Fruit fly (Drosophila melanogaster) whole organism, embryonic: ENCODE measurements around the gene CG6236.

ENCODE experiments used
- Adf1 ChIP-seq: fragments of 200-800 bp; sonication (Bioruptor generic); IDR thresholded peaks from 2 replicates; pipeline ENCODE4 v1.3.6; 2022; ENCODE audit warnings: missing biosample characterization, missing genetic modification characterization
- Awh ChIP-seq: fragments of 200-800 bp; sonication (Bioruptor generic); IDR thresholded peaks from 2 replicates; pipeline ENCODE4, ENCODE4 v1.3.6; 2022; ENCODE audit warnings: missing biosample characterization, missing genetic modification characterization
- CG10462 ChIP-seq: fragments of 200-800 bp; sonication (Bioruptor generic); optimal IDR thresholded peaks from 2 replicates; lab custom pipeline; 2016; ENCODE audit warnings: missing biosample characterization, missing genetic modification characterization
- CG11695 ChIP-seq: fragments of 200-800 bp; sonication (Bioruptor generic); IDR thresholded peaks from 3 replicates; pipeline ENCODE4 v1.3.6; 2022; ENCODE audit warnings: missing biosample characterization, missing genetic modification characterization
- CG12659 ChIP-seq: fragments of 200-800 bp; sonication (Bioruptor generic); optimal IDR thresholded peaks from 3 replicates; lab custom pipeline; 2017; ENCODE audit warnings: mild to moderate bottlenecking, missing biosample characterization, missing genetic modification reagents, missing genetic modification characterization
- CG12744 ChIP-seq: fragments of 200-800 bp; sonication (Bioruptor generic); optimal IDR thresholded peaks from 2 replicates; lab custom pipeline; 2016; ENCODE audit warnings: missing biosample characterization, missing genetic modification characterization
- CG13424 ChIP-seq: fragments of 200-800 bp; sonication (Bioruptor generic); optimal IDR thresholded peaks from 2 replicates; lab custom pipeline; 2019; ENCODE audit warnings: missing biosample characterization, mild to moderate bottlenecking, missing genetic modification characterization, moderate library complexity
- CG13775 ChIP-seq: fragments of 200-800 bp; sonication (Bioruptor generic); optimal IDR thresholded peaks from 3 replicates; lab custom pipeline; 2017; ENCODE audit warnings: missing biosample characterization, mild to moderate bottlenecking, missing genetic modification characterization
- CG15479 ChIP-seq: fragments of 200-800 bp; sonication (Bioruptor generic); optimal IDR thresholded peaks from 3 replicates; lab custom pipeline; 2019; ENCODE audit warnings: missing biosample characterization, mild to moderate bottlenecking, missing genetic modification characterization, moderate library complexity
- CG15696 ChIP-seq: fragments of 200-800 bp; sonication (Bioruptor generic); optimal IDR thresholded peaks from 2 replicates; lab custom pipeline; 2019; ENCODE audit warnings: missing biosample characterization, mild to moderate bottlenecking, missing genetic modification characterization, moderate library complexity
- CG17912 ChIP-seq: fragments of 200-800 bp; sonication (Bioruptor generic); optimal IDR thresholded peaks from 2 replicates; lab custom pipeline; 2018; ENCODE audit warnings: missing biosample characterization, mild to moderate bottlenecking, missing genetic modification characterization
- CG18011 ChIP-seq: fragments of 200-800 bp; sonication (Bioruptor generic); optimal IDR thresholded peaks from 2 replicates; lab custom pipeline; 2017; ENCODE audit warnings: missing biosample characterization, missing genetic modification characterization, mild to moderate bottlenecking, moderate library complexity, missing genotype
- CG18619 ChIP-seq: fragments of 200-800 bp; sonication (Bioruptor generic); optimal IDR thresholded peaks from 3 replicates; lab custom pipeline; 2017; ENCODE audit warnings: missing biosample characterization, mild to moderate bottlenecking, missing genetic modification characterization
- CG31441 ChIP-seq: fragments of 200-800 bp; sonication (Bioruptor generic); IDR thresholded peaks from 2 replicates; pipeline ENCODE4 v1.3.6; 2022; ENCODE audit warnings: missing biosample characterization, missing genetic modification characterization
- CG32767 ChIP-seq: fragments of 200-800 bp; sonication (Bioruptor generic); IDR thresholded peaks from 2 replicates; pipeline ENCODE4 v1.3.6; 2022; ENCODE audit warnings: missing biosample characterization, missing genetic modification characterization
- CG3407 ChIP-seq: fragments of 200-800 bp; sonication (Bioruptor generic); optimal IDR thresholded peaks from 2 replicates; lab custom pipeline; 2018; ENCODE audit warnings: missing biosample characterization, mild to moderate bottlenecking, missing genetic modification characterization
- CG5953 ChIP-seq: fragments of 200-800 bp; sonication (Bioruptor generic); IDR thresholded peaks from 2 replicates; pipeline ENCODE4 v1.3.6; 2022; ENCODE audit warnings: missing biosample characterization, missing genetic modification characterization
- CG6683 ChIP-seq: fragments of 200-800 bp; sonication (Bioruptor generic); optimal IDR thresholded peaks from 2 replicates; lab custom pipeline; 2017; ENCODE audit warnings: missing biosample characterization, mild to moderate bottlenecking, missing genetic modification characterization, missing genetic modification reagents
- CG6813 ChIP-seq: fragments of 200-800 bp; sonication (Bioruptor generic); optimal IDR thresholded peaks from 2 replicates; lab custom pipeline; 2017; ENCODE audit warnings: missing biosample characterization, missing genetic modification characterization, mild to moderate bottlenecking, moderate library complexity, missing genetic modification reagents
- CG7839 ChIP-seq: fragments of 200-800 bp; sonication (Bioruptor generic); optimal IDR thresholded peaks from 3 replicates; lab custom pipeline; 2018; ENCODE audit warnings: missing biosample characterization, mild to moderate bottlenecking, missing genetic modification characterization, moderate library complexity
- CG7987 ChIP-seq: fragments of 200-800 bp; sonication (Bioruptor generic); optimal IDR thresholded peaks from 2 replicates; lab custom pipeline; 2018; ENCODE audit warnings: missing biosample characterization, mild to moderate bottlenecking, missing genetic modification characterization, moderate library complexity
- D19A ChIP-seq: fragments of 200-800 bp; optimal IDR thresholded peaks from 3 replicates; lab custom pipeline; 2019; ENCODE audit warnings: missing biosample characterization, mild to moderate bottlenecking, missing genetic modification characterization, moderate library complexity
- D19B ChIP-seq: fragments of 200-800 bp; sonication (Bioruptor generic); optimal IDR thresholded peaks from 2 replicates; lab custom pipeline; 2017; ENCODE audit warnings: missing biosample characterization, mild to moderate bottlenecking, missing genetic modification characterization
- Dip3 ChIP-seq: fragments of 200-800 bp; sonication (Bioruptor generic); optimal IDR thresholded peaks from 3 replicates; lab custom pipeline; 2016; ENCODE audit warnings: missing biosample characterization, missing genetic modification characterization
- Ets65A ChIP-seq: fragments of 200-800 bp; sonication (Bioruptor generic); peaks from one replicate; lab custom pipeline; 2016; ENCODE audit warnings: missing biosample characterization, missing genetic modification characterization
- Gug ChIP-seq: fragments of 200-800 bp; sonication (Bioruptor generic); IDR thresholded peaks from 4 replicates; pipeline ENCODE4 v1.3.6; 2022; ENCODE audit warnings: missing biosample characterization, missing genetic modification characterization
- HmgZ ChIP-seq: fragments of 200-800 bp; sonication (Bioruptor generic); optimal IDR thresholded peaks from 2 replicates; lab custom pipeline; 2018; ENCODE audit warnings: missing biosample characterization, mild to moderate bottlenecking, missing genetic modification characterization
- Hr3 ChIP-seq: fragments of 200-800 bp; sonication (Bioruptor generic); optimal IDR thresholded peaks from 3 replicates; lab custom pipeline; 2016; ENCODE audit warnings: missing biosample characterization, missing genetic modification characterization
- Meics ChIP-seq: fragments of 200-800 bp; sonication (Bioruptor generic); optimal IDR thresholded peaks from 2 replicates; lab custom pipeline; 2017; ENCODE audit warnings: missing biosample characterization, mild to moderate bottlenecking, missing genetic modification characterization
- Myb ChIP-seq: fragments of 200-800 bp; sonication (Bioruptor generic); optimal IDR thresholded peaks from 2 replicates; lab custom pipeline; 2016; ENCODE audit warnings: missing biosample characterization, missing genetic modification characterization
- Side ChIP-seq: fragments of 200-800 bp; sonication (Bioruptor generic); optimal IDR thresholded peaks from 2 replicates; lab custom pipeline; 2016; ENCODE audit warnings: missing biosample characterization, missing genetic modification characterization
- Sin3A ChIP-seq: fragments of >200 bp; optimal IDR thresholded peaks from 2 replicates; lab custom pipeline; 2018
- Xrp1 ChIP-seq: fragments of 200-800 bp; sonication (Bioruptor generic); IDR thresholded peaks from 2 replicates; pipeline ENCODE4 v1.3.6; 2022; ENCODE audit warnings: missing biosample characterization, missing genetic modification characterization
- al ChIP-seq: fragments of 200-800 bp; sonication (Bioruptor generic); IDR thresholded peaks from 2 replicates; pipeline ENCODE4 v1.3.6; 2022; ENCODE audit warnings: missing biosample characterization, missing genetic modification characterization
- ara ChIP-seq: fragments of 200-800 bp; sonication (Bioruptor generic); IDR thresholded peaks from 2 replicates; pipeline ENCODE4 v1.3.6; 2022; ENCODE audit warnings: missing biosample characterization, missing genetic modification characterization
- ase ChIP-seq: fragments of 200-800 bp; sonication (Bioruptor generic); IDR thresholded peaks from 3 replicates; pipeline ENCODE4 v1.3.6; 2022; ENCODE audit warnings: missing biosample characterization, missing genetic modification characterization
- cwo ChIP-seq: fragments of 200-800 bp; sonication (Bioruptor generic); optimal IDR thresholded peaks from 3 replicates; lab custom pipeline; 2017; ENCODE audit warnings: missing biosample characterization, missing genetic modification characterization, mild to moderate bottlenecking, moderate library complexity, missing genetic modification reagents
- ems ChIP-seq: fragments of 200-800 bp; sonication (Bioruptor generic); optimal IDR thresholded peaks from 3 replicates; lab custom pipeline; 2016; ENCODE audit warnings: missing biosample characterization, missing genetic modification characterization
- ind ChIP-seq: fragments of 200-800 bp; sonication (Bioruptor generic); optimal IDR thresholded peaks from 3 replicates; lab custom pipeline; 2016; ENCODE audit warnings: missing biosample characterization, missing genetic modification characterization
- insv ChIP-seq, 2 experiments: fragments of 200-800 bp; sonication (Bioruptor generic); optimal IDR thresholded peaks; 3 replicates each; lab custom pipeline; 2016 to 2018; ENCODE audit warnings: missing biosample characterization in 2 of 2, missing genetic modification characterization in 2 of 2
- kah ChIP-seq: fragments of 200-800 bp; sonication (Bioruptor generic); optimal IDR thresholded peaks from 2 replicates; lab custom pipeline; 2018; ENCODE audit warnings: missing biosample characterization, mild to moderate bottlenecking, missing genetic modification characterization
- klu ChIP-seq: fragments of 200-800 bp; sonication (Bioruptor generic); IDR thresholded peaks from 2 replicates; pipeline ENCODE4 v1.3.6; 2022; ENCODE audit warnings: missing biosample characterization, missing genetic modification characterization
- lmd ChIP-seq: fragments of 200-800 bp; sonication (Bioruptor generic); IDR thresholded peaks from 2 replicates; pipeline ENCODE4 v1.3.6; 2022; ENCODE audit warnings: missing biosample characterization, missing genetic modification characterization
- lola ChIP-seq, 3 experiments: fragments of >200 bp in 2 of 3; fragments of 200-800 bp in 1 of 3; sonication (Bioruptor generic) in 1 of 3; optimal IDR thresholded peaks; 2 replicates each; lab custom pipeline; 2017 to 2019; ENCODE audit warnings: missing biosample characterization in 3 of 3, missing genetic modification characterization in 3 of 3, mild to moderate bottlenecking in 1 of 3, moderate library complexity in 1 of 3
- mam ChIP-seq: fragments of 200-800 bp; sonication (Bioruptor generic); optimal IDR thresholded peaks from 3 replicates; lab custom pipeline; 2016; ENCODE audit warnings: missing biosample characterization, missing genetic modification characterization
- so ChIP-seq: fragments of 200-800 bp; sonication (Bioruptor generic); IDR thresholded peaks from 3 replicates; pipeline ENCODE4 v1.3.6; 2022; ENCODE audit warnings: missing biosample characterization, missing genetic modification characterization
- stwl ChIP-seq: fragments of 200-800 bp; sonication (Bioruptor generic); optimal IDR thresholded peaks from 3 replicates; lab custom pipeline; 2018; ENCODE audit warnings: missing biosample characterization, mild to moderate bottlenecking, missing genetic modification characterization, moderate library complexity
- trem ChIP-seq: fragments of 200-800 bp; optimal IDR thresholded peaks from 3 replicates; lab custom pipeline; 2019; ENCODE audit warnings: missing biosample characterization, mild to moderate bottlenecking, missing genetic modification characterization, moderate library complexity
- wdn ChIP-seq: fragments of 200-800 bp; sonication (Bioruptor generic); IDR thresholded peaks from 2 replicates; pipeline ENCODE4 v1.3.6; 2022; ENCODE audit warnings: missing biosample characterization, missing genetic modification characterization

The CG6236 gene

dm6 chr3R:15319912-15320746 lies 7.9 kb downstream of the CG6236 start, which contains the start of the genes CG6276 and CG44040 (continued):
- TF ChIP-seq klu (GFP tag; lab: Robert Waterston, UW) (0 out of 2 replicates have a peak, but pooled peaks have one; percentile 14), Side (GFP tag; lab: Kevin White, UChicago) (peak; percentile 6), wdn (GFP tag; lab: Robert Waterston, UW) (no peak), CG13424 (tag; lab: Kevin White, UChicago) (peak; percentile 55), CG7839 (tag; lab: Kevin White, UChicago) (peak; percentile 54), al (GFP tag; lab: Robert Waterston, UW) (peak; percentile 9; the same call in 1 of the 2 replicates), CG15696 (tag; lab: Kevin White, UChicago) (peak; percentile 16), CG7987 (GFP tag; lab: Kevin White, UChicago) (no peak), CG13775 (GFP tag; lab: Kevin White, UChicago) (peak; percentile 48), Myb (GFP tag; lab: Kevin White, UChicago) (no peak), cwo (GFP tag; lab: Kevin White, UChicago) (peak; percentile 6), CG6683 (peak; percentile 0), CG18011 (GFP tag; lab: Kevin White, UChicago) (no peak), Hr3 (peak; percentile 36), mam (GFP tag; lab: Kevin White, UChicago) (peak; percentile 26), CG3407 (GFP tag; lab: Kevin White, UChicago) (no peak), Xrp1 (GFP tag; lab: Robert Waterston, UW) (peak; percentile 52; the same call in 1 of the 2 replicates), HmgZ (peak; percentile 23), Gug (peak; percentile 19; the same call in 1 of the 4 replicates), Adf1 (GFP tag; lab: Robert Waterston, UW) (0 out of 2 replicates have a peak, but pooled peaks have one; percentile 23), CG18619 (GFP tag; lab: Kevin White, UChicago) (peak; percentile 30), trem (tag; lab: Kevin White, UChicago) (peak; percentile 27), ems (GFP tag; lab: Kevin White, UChicago) (peak; percentile 38), CG17912 (peak; percentile 6), Awh (GFP tag; lab: Robert Waterston, UW) (peak; percentile 39; the same call in 1 of the 2 replicates), CG11695 (GFP tag; lab: Robert Waterston, UW) (peak; percentile 6; the same call in 1 of the 3 replicates), ind (GFP tag; lab: Kevin White, UChicago) (peak; percentile 29), insv (GFP tag; optimal IDR thresholded peaks at IDR 0.05; lab: Kevin White, UChicago) (peak in 1 of 2 experiments; percentile 3), CG10462 (GFP tag; lab: Kevin White, UChicago) (peak; percentile 22), kah (GFP tag; lab: Kevin White, UChicago) (no peak), CG12744 (peak; percentile 34), CG12659 (GFP tag; lab: Kevin White, UChicago) (peak; percentile 37), CG15479 (no peak), ase (GFP tag; lab: Robert Waterston, UW) (peak; percentile 10; the same call in 1 of the 3 replicates), Dip3 (GFP tag; lab: Kevin White, UChicago) (peak; percentile 9), lmd (GFP tag; lab: Robert Waterston, UW) (peak; percentile 32; the same call in 1 of the 2 replicates), CG6813 (GFP tag; lab: Kevin White, UChicago) (peak; percentile 36), Ets65A (peak; percentile 92), lola (GFP tag; optimal IDR thresholded peaks at IDR 0.05; lab: Kevin White, UChicago) (peak in 1 of 3 experiments; percentile 19), CG31441 (GFP tag; lab: Robert Waterston, UW) (peak; percentile 39), ara (GFP tag; lab: Robert Waterston, UW) (0 out of 2 replicates have a peak, but pooled peaks have one; percentile 4), Sin3A (peak; percentile 8), CG5953 (GFP tag; lab: Robert Waterston, UW) (no peak), D19B (GFP tag; lab: Kevin White, UChicago) (peak; percentile 4), CG32767 (GFP tag; lab: Robert Waterston, UW) (no peak), so (GFP tag; lab: Robert Waterston, UW) (no peak), D19A (tag; lab: Kevin White, UChicago) (peak; percentile 22), stwl (tag; lab: Kevin White, UChicago) (peak; percentile 40), Meics (peak; percentile 72)
